Fruit fly (Drosophila melanogaster): ENCODE results near the gene CG17350.

Gene CG17350

dm6 chr2L:19432424-19433015 is 51.8 kb downstream of the CG17350 start, which contains the start of gene Rab9 (continued):
- TF ChIP-seq chinmo (GFP tag; IDR thresholded peaks at IDR 0.05; ENCODE audit: partially characterized antibody), result peak; percentile 86; the same call in 1 of the 4 replicates
- TF ChIP-seq CG2712 (tag; optimal IDR thresholded peaks at IDR 0.05), result no peak
- no peak for TF ChIP-seq CG12659 (GFP tag; optimal IDR thresholded peaks at IDR 0.05)
- no peak for TF ChIP-seq Blimp-1 (GFP tag; optimal IDR thresholded peaks at IDR 0.05)
- no peak for TF ChIP-seq bbx (GFP tag; IDR thresholded peaks at IDR 0.05; ENCODE audit: partially characterized antibody)
